Fruit fly (Drosophila melanogaster): ENCODE measurements around the gene CG44532.

The CG44532 gene

dm6 chrX:9122492-9122891, 39.4 kb upstream of the CG44532 start (continued):
- no peak for TF ChIP-seq CG13624 (GFP tag; optimal IDR thresholded peaks at IDR 0.05)
- no peak for TF ChIP-seq CG3995 (GFP tag; optimal IDR thresholded peaks at IDR 0.05)
- TF ChIP-seq onecut (GFP tag; IDR thresholded peaks at IDR 0.05) = no peak
- TF ChIP-seq sisA (GFP tag; IDR thresholded peaks at IDR 0.05) = no peak
- TF ChIP-seq CG17186 (GFP tag; optimal IDR thresholded peaks at IDR 0.05) = no peak
- no peak for TF ChIP-seq twi (tag; optimal IDR thresholded peaks at IDR 0.05)
- peak; percentile 47; the same call in 1 of the 3 replicates for TF ChIP-seq z (GFP tag; IDR thresholded peaks at IDR 0.05)
- no peak for TF ChIP-seq CHES-1-like (GFP tag; optimal IDR thresholded peaks at IDR 0.05)
- no peak for TF ChIP-seq da (GFP tag; optimal IDR thresholded peaks at IDR 0.05)
- no peak for TF ChIP-seq fd102C (GFP tag; optimal IDR thresholded peaks at IDR 0.05)
- TF ChIP-seq Abd-B (GFP tag; optimal IDR thresholded peaks at IDR 0.05) = no peak
- no peak for TF ChIP-seq CG11723 (GFP tag; optimal IDR thresholded peaks at IDR 0.05)
- TF ChIP-seq ewg (GFP tag; optimal IDR thresholded peaks at IDR 0.05) = no peak
- TF ChIP-seq CG1233 (GFP tag; optimal IDR thresholded peaks at IDR 0.05) = no peak
- peak; percentile 88 for TF ChIP-seq crol (GFP tag; IDR thresholded peaks at IDR 0.05)
- TF ChIP-seq klu (GFP tag; IDR thresholded peaks at IDR 0.05) = 0 out of 2 replicates have a peak, but pooled peaks have one; percentile 8
- no peak for TF ChIP-seq MESR4 (GFP tag; optimal IDR thresholded peaks at IDR 0.05)
- TF ChIP-seq slp2 (GFP tag; optimal IDR thresholded peaks at IDR 0.05) = no peak
- TF ChIP-seq CG10431 (GFP tag; optimal IDR thresholded peaks at IDR 0.05) = no peak
- peak; percentile 16 for TF ChIP-seq CG10543 (GFP tag; optimal IDR thresholded peaks at IDR 0.05)
- TF ChIP-seq CG2116 (GFP tag; optimal IDR thresholded peaks at IDR 0.05) = no peak
- no peak for TF ChIP-seq CG5953 (GFP tag; IDR thresholded peaks at IDR 0.05)
- TF ChIP-seq CG15514 (GFP tag; optimal IDR thresholded peaks at IDR 0.05) = no peak

dm6 chrX:9127264-9128011, 34.5 kb upstream of the CG44532 start:
- peak; percentile 14 for TF ChIP-seq CG12391 (tag; optimal IDR thresholded peaks at IDR 0.05)
- peak; percentile 2 for TF ChIP-seq CoRest (tag; optimal IDR thresholded peaks at IDR 0.05)
- no peak for TF ChIP-seq Doc2 (GFP tag; IDR thresholded peaks at IDR 0.05)
- TF ChIP-seq CG7745 (tag; optimal IDR thresholded peaks at IDR 0.05) = no peak
- TF ChIP-seq CG11504 (tag; optimal IDR thresholded peaks at IDR 0.05) = peak; percentile 31
- 0 out of 3 replicates have a peak, but pooled peaks have one; percentile 31 for TF ChIP-seq CG11695 (GFP tag; IDR thresholded peaks at IDR 0.05)
- TF ChIP-seq ind (GFP tag; optimal IDR thresholded peaks at IDR 0.05) = peak; percentile 11
- peak; percentile 92 for TF ChIP-seq zen (tag; optimal IDR thresholded peaks at IDR 0.05)
- no peak for TF ChIP-seq Opbp (GFP tag; IDR thresholded peaks at IDR 0.05; ENCODE audit: partially characterized antibody)
- no peak for TF ChIP-seq CG4328 (GFP tag; optimal IDR thresholded peaks at IDR 0.05)
- no peak for TF ChIP-seq CG10147 (GFP tag; optimal IDR thresholded peaks at IDR 0.05)
- peak; percentile 52; the same call in 1 of the 2 replicates for TF ChIP-seq Xrp1 (GFP tag; IDR thresholded peaks at IDR 0.05)
- TF ChIP-seq Ssrp (tag; optimal IDR thresholded peaks at IDR 0.05) = peak; percentile 36
- no peak for TF ChIP-seq CG16813 (GFP tag; IDR thresholded peaks at IDR 0.05; ENCODE audit: partially characterized antibody)
- TF ChIP-seq CG13296 (GFP tag; optimal IDR thresholded peaks at IDR 0.05) = no peak
- no peak for TF ChIP-seq pan (optimal IDR thresholded peaks at IDR 0.05)
- TF ChIP-seq pan (GFP tag; optimal IDR thresholded peaks at IDR 0.05 in 1 of 2, IDR thresholded peaks at IDR 0.05 in 1 of 2) = peak in 1 of 2 experiments; percentile 31
- TF ChIP-seq caup (GFP tag; optimal IDR thresholded peaks at IDR 0.05; ENCODE audit: severe bottlenecking) = no peak
- TF ChIP-seq gem (tag; optimal IDR thresholded peaks at IDR 0.05) = peak; percentile 49
- peak; percentile 51 for TF ChIP-seq CG18599 (GFP tag; optimal IDR thresholded peaks at IDR 0.05)
- TF ChIP-seq CG9797 (GFP tag; optimal IDR thresholded peaks at IDR 0.05) = no peak
- no peak for TF ChIP-seq Gug (GFP tag; IDR thresholded peaks at IDR 0.05)
- peak; percentile 9 for TF ChIP-seq Blimp-1 (GFP tag; optimal IDR thresholded peaks at IDR 0.05)
- TF ChIP-seq ro (GFP tag; IDR thresholded peaks at IDR 0.05) = no peak
- TF ChIP-seq tgo (GFP tag; IDR thresholded peaks at IDR 0.05) = no peak
- no peak for TF ChIP-seq nerfin-2 (GFP tag; IDR thresholded peaks at IDR 0.05; ENCODE audit: partially characterized antibody)
